Worm (Caenorhabditis elegans): ENCODE results near the gene T25B2.4.
A peak's percentile ranks its signal among the peaks of the same experiment; 100 is the strongest.

Gene T25B2.4

ce11 chrX:6202809-6203208, 24.8 kb downstream of the T25B2.4 start:
- TF ChIP-seq ceh-43 (GFP tag; optimal IDR thresholded peaks at IDR 0.05): no peak
- TF ChIP-seq ceh-39 (tag; optimal IDR thresholded peaks at IDR 0.05): no peak
- no peak for TF ChIP-seq elt-3 (tag; optimal IDR thresholded peaks at IDR 0.05)
- no peak for TF ChIP-seq sptf-1 (tag; optimal IDR thresholded peaks at IDR 0.05)

ce11 chrX:6203315-6203714, 25.3 kb downstream of the T25B2.4 start:
- TF ChIP-seq ham-2 (GFP tag; optimal IDR thresholded peaks at IDR 0.05) (no peak), unc-120 (tag; optimal IDR thresholded peaks at IDR 0.05; ENCODE audit: poor library complexity, severe bottlenecking) (no peak), ceh-39 (tag; optimal IDR thresholded peaks at IDR 0.05) (no peak), ceh-83 (GFP tag; optimal IDR thresholded peaks at IDR 0.05) (no peak), unc-62 (GFP tag; optimal IDR thresholded peaks at IDR 0.05) (no peak), drap-1 (GFP tag; optimal IDR thresholded peaks at IDR 0.05) (no peak), mls-2 (tag; optimal IDR thresholded peaks at IDR 0.05) (no peak), hlh-1 (tag; optimal IDR thresholded peaks at IDR 0.05) (no peak)

- TF ChIP-seq mls-2 (tag; optimal IDR thresholded peaks at IDR 0.05): no peak
- no peak for TF ChIP-seq ces-1 (GFP tag; optimal IDR thresholded peaks at IDR 0.05)
- no peak for TF ChIP-seq ceh-43 (GFP tag; optimal IDR thresholded peaks at IDR 0.05)
- TF ChIP-seq blmp-1 (tag; optimal IDR thresholded peaks at IDR 0.05): no peak
- no peak for TF ChIP-seq mep-1 (tag; optimal IDR thresholded peaks at IDR 0.05)
Observed at ce11 chrX:6204696-6205232, 26.7 kb downstream of the T25B2.4 start, which contains the start of gene bca-1. Gene bca-1 (minus strand): TSS chrX:6204746.

ce11 chrX:6205325-6205724, 27.3 kb downstream of the T25B2.4 start:
- no peak for TF ChIP-seq bed-3 (GFP tag; optimal IDR thresholded peaks at IDR 0.05)
- no peak for TF ChIP-seq lsy-2 (tag; optimal IDR thresholded peaks at IDR 0.05)
- TF ChIP-seq elt-3 (tag; optimal IDR thresholded peaks at IDR 0.05): no peak
- no peak for TF ChIP-seq elt-1 (tag; optimal IDR thresholded peaks at IDR 0.05; ENCODE audit: borderline replicate concordance, insufficient read depth)
- no peak for TF ChIP-seq unc-62 (GFP tag; optimal IDR thresholded peaks at IDR 0.05)
- no peak for TF ChIP-seq unc-120 (tag; optimal IDR thresholded peaks at IDR 0.05; ENCODE audit: poor library complexity, severe bottlenecking)
- TF ChIP-seq nhr-2 (tag; optimal IDR thresholded peaks at IDR 0.05): no peak
- no peak for TF ChIP-seq snpc-4 (tag; optimal IDR thresholded peaks at IDR 0.05)
- TF ChIP-seq sem-2 (GFP tag; optimal IDR thresholded peaks at IDR 0.05): no peak
- no peak for TF ChIP-seq drap-1 (GFP tag; optimal IDR thresholded peaks at IDR 0.05)
- TF ChIP-seq ces-1 (GFP tag; optimal IDR thresholded peaks at IDR 0.05): no peak
- TF ChIP-seq nhr-76 (tag; optimal IDR thresholded peaks at IDR 0.05): no peak
- no peak for TF ChIP-seq flh-1 (GFP tag; optimal IDR thresholded peaks at IDR 0.05)
- TF ChIP-seq unc-39 (tag; optimal IDR thresholded peaks at IDR 0.05): no peak
- TF ChIP-seq ztf-11 (tag; optimal IDR thresholded peaks at IDR 0.05): no peak
- TF ChIP-seq ham-2 (GFP tag; optimal IDR thresholded peaks at IDR 0.05): no peak

ce11 chrX:6206305-6206704, 28.3 kb downstream of the T25B2.4 start, which contains the start of gene mtp-18:
Gene mtp-18 (minus strand): TSS chrX:6206405.
- no peak for TF ChIP-seq sptf-1 (tag; optimal IDR thresholded peaks at IDR 0.05)
- TF ChIP-seq zip-8 (tag; optimal IDR thresholded peaks at IDR 0.05): no peak
- TF ChIP-seq pha-4 (tag; optimal IDR thresholded peaks at IDR 0.05): no peak
- no peak for TF ChIP-seq tbx-8 (GFP tag; optimal IDR thresholded peaks at IDR 0.05)
- TF ChIP-seq flh-1 (GFP tag; optimal IDR thresholded peaks at IDR 0.05): no peak
- TF ChIP-seq sem-2 (GFP tag; optimal IDR thresholded peaks at IDR 0.05): no peak
- no peak for TF ChIP-seq drap-1 (GFP tag; optimal IDR thresholded peaks at IDR 0.05)
- no peak for TF ChIP-seq nhr-28 (tag; optimal IDR thresholded peaks at IDR 0.05)
- no peak for TF ChIP-seq ceh-83 (GFP tag; optimal IDR thresholded peaks at IDR 0.05)
- no peak for TF ChIP-seq nhr-2 (tag; optimal IDR thresholded peaks at IDR 0.05)

ce11 chrX:6207687-6208088, 29.6 kb downstream of the T25B2.4 start, which contains the start of gene T13C5.6:
Gene T13C5.6 (minus strand): TSS chrX:6207687.
- peak; percentile 76 for TF ChIP-seq nhr-237 (tag; optimal IDR thresholded peaks at IDR 0.05)
- TF ChIP-seq ztf-11 (tag; optimal IDR thresholded peaks at IDR 0.05): peak; percentile 66
- peak; percentile 84 for TF ChIP-seq unc-62 (GFP tag; optimal IDR thresholded peaks at IDR 0.05)
- peak; percentile 97 for TF ChIP-seq tbx-8 (GFP tag; optimal IDR thresholded peaks at IDR 0.05)
- peak; percentile 97 for TF ChIP-seq ceh-83 (GFP tag; optimal IDR thresholded peaks at IDR 0.05)
- peak; percentile 78 for TF ChIP-seq hlh-1 (tag; optimal IDR thresholded peaks at IDR 0.05)
- TF ChIP-seq ces-1 (GFP tag; optimal IDR thresholded peaks at IDR 0.05): peak; percentile 84
- TF ChIP-seq nhr-28 (tag; optimal IDR thresholded peaks at IDR 0.05): peak; percentile 75
- TF ChIP-seq M03D4.4 (tag; optimal IDR thresholded peaks at IDR 0.05): peak; percentile 97
- peak; percentile 98 for TF ChIP-seq sptf-1 (tag; optimal IDR thresholded peaks at IDR 0.05)
- TF ChIP-seq unc-120 (tag; optimal IDR thresholded peaks at IDR 0.05; ENCODE audit: poor library complexity, severe bottlenecking): peak; percentile 97
- TF ChIP-seq nhr-2 (tag; optimal IDR thresholded peaks at IDR 0.05): peak; percentile 18
- peak; percentile 99 for TF ChIP-seq mls-2 (tag; optimal IDR thresholded peaks at IDR 0.05)
- peak; percentile 64 for TF ChIP-seq nhr-12 (tag; optimal IDR thresholded peaks at IDR 0.05)
- peak; percentile 45 for TF ChIP-seq elt-3 (tag; optimal IDR thresholded peaks at IDR 0.05)
- TF ChIP-seq ceh-39 (tag; optimal IDR thresholded peaks at IDR 0.05): peak; percentile 62
- peak; percentile 90 for TF ChIP-seq lin-13 (tag; optimal IDR thresholded peaks at IDR 0.05)
- TF ChIP-seq sem-2 (GFP tag; optimal IDR thresholded peaks at IDR 0.05): peak; percentile 93
- peak; percentile 95 for TF ChIP-seq ceh-43 (GFP tag; optimal IDR thresholded peaks at IDR 0.05)
- peak; percentile 99 for TF ChIP-seq drap-1 (GFP tag; optimal IDR thresholded peaks at IDR 0.05)
- peak; percentile 94 for TF ChIP-seq mep-1 (tag; optimal IDR thresholded peaks at IDR 0.05)
- peak; percentile 97 for TF ChIP-seq ham-2 (GFP tag; optimal IDR thresholded peaks at IDR 0.05)
- peak; percentile 89 for TF ChIP-seq flh-1 (GFP tag; optimal IDR thresholded peaks at IDR 0.05)
- no peak for TF ChIP-seq zip-8 (tag; optimal IDR thresholded peaks at IDR 0.05)
- TF ChIP-seq pha-4 (tag; optimal IDR thresholded peaks at IDR 0.05): peak; percentile 95
- TF ChIP-seq cnd-1 (tag; optimal IDR thresholded peaks at IDR 0.05): peak; percentile 98
- peak; percentile 89 for TF ChIP-seq unc-39 (tag; optimal IDR thresholded peaks at IDR 0.05)
- TF ChIP-seq elt-1 (tag; optimal IDR thresholded peaks at IDR 0.05; ENCODE audit: borderline replicate concordance, insufficient read depth): peak; percentile 37
- peak; percentile 71 for TF ChIP-seq nhr-76 (tag; optimal IDR thresholded peaks at IDR 0.05)
- TF ChIP-seq mab-5 (tag; optimal IDR thresholded peaks at IDR 0.05): peak; percentile 26
- peak; percentile 72 for TF ChIP-seq lsy-2 (tag; optimal IDR thresholded peaks at IDR 0.05)
